Worm (Caenorhabditis elegans): ENCODE measurements around the gene C35B1.7.

DNA sequence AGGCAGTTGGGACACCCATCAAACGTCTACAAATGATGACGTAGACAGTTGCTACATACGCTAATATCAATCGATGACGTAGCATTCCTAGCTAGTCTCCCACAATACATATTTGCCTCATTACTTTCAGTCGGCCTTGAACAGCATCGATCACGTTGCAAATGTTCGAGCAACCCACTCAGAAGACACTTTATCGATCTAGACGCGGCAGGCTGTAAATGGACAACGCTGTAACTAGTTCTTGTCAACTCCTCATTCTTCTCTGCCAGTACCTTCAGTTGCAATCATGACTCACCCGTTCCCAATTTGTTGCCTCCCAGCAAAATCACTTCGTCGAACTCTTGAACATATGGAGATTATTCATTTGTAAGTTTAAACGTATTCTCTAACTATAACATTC, 36.8 kb upstream of the C35B1.7 start, which contains the start of gene pqn-75:
- no peak for TF ChIP-seq hlh-4 (tag; optimal IDR thresholded peaks at IDR 0.05)
- TF ChIP-seq unc-130 (tag; optimal IDR thresholded peaks at IDR 0.05): no peak
- TF ChIP-seq nhr-28 (tag; optimal IDR thresholded peaks at IDR 0.05): no peak
- no peak for TF ChIP-seq lin-15B (tag; optimal IDR thresholded peaks at IDR 0.05)
- TF ChIP-seq ceh-82 (tag; optimal IDR thresholded peaks at IDR 0.05): no peak
- no peak for TF ChIP-seq swsn-7 (tag; optimal IDR thresholded peaks at IDR 0.05)
